Worm (Caenorhabditis elegans) whole organism, L3 larva: ENCODE results near the gene F48G7.12.

Experiments used
- ZK546.5 ChIP-seq: sonication (generic microtip); optimal IDR thresholded peaks from 2 replicates; lab custom pipeline; 2017; ENCODE audit warnings: missing biosample characterization, missing genetic modification characterization
- aly-2 ChIP-seq: fragments of 150-350 bp; optimal IDR thresholded peaks from 2 replicates; lab custom pipeline; 2014; ENCODE audit warnings: missing biosample characterization, missing genetic modification characterization
- ama-1 ChIP-seq: fragments of 150-350 bp; optimal IDR thresholded peaks from 2 replicates; lab custom pipeline; 2018
- ceh-16 ChIP-seq: sonication (generic microtip); optimal IDR thresholded peaks from 2 replicates; lab custom pipeline; 2017; ENCODE audit warnings: missing biosample characterization, missing genetic modification characterization
- ceh-28 ChIP-seq: fragments of 150-350 bp; optimal IDR thresholded peaks from 2 replicates; lab custom pipeline; 2014; ENCODE audit warnings: missing biosample characterization, missing genetic modification reagents, missing genetic modification characterization
- ceh-82 ChIP-seq: fragments of 150-350 bp; optimal IDR thresholded peaks from 2 replicates; lab custom pipeline; 2014; ENCODE audit warnings: missing biosample characterization, missing genetic modification characterization
- ceh-9 ChIP-seq: sonication (generic microtip); optimal IDR thresholded peaks from 2 replicates; lab custom pipeline; 2018; ENCODE audit warnings: missing biosample characterization, missing genetic modification characterization
- daf-12 ChIP-seq: fragments of 150-350 bp; optimal IDR thresholded peaks from 2 replicates; lab custom pipeline; 2014; ENCODE audit warnings: missing biosample characterization, missing genetic modification reagents, missing genetic modification characterization
- egl-27 ChIP-seq: sonication (generic microtip); optimal IDR thresholded peaks from 4 replicates; lab custom pipeline; 2017; ENCODE audit warnings: missing biosample characterization, missing genetic modification reagents, missing genetic modification characterization
- egl-5 ChIP-seq: fragments of 150-350 bp; optimal IDR thresholded peaks from 2 replicates; lab custom pipeline; 2017; ENCODE audit warnings: missing biosample characterization, missing genetic modification reagents, missing genetic modification characterization, inconsistent platforms
- elt-1 ChIP-seq: fragments of 150-350 bp; optimal IDR thresholded peaks from 2 replicates; lab custom pipeline; 2014; ENCODE audit warnings: missing biosample characterization, missing genetic modification characterization
- elt-2 ChIP-seq: sonication (generic microtip); optimal IDR thresholded peaks from 2 replicates; lab custom pipeline; 2016; ENCODE audit warnings: missing genetic modification reagents, mild to moderate bottlenecking, missing genetic modification characterization, missing compliant biosample characterization
- fkh-2 ChIP-seq: fragments of 150-350 bp; optimal IDR thresholded peaks from 2 replicates; lab custom pipeline; 2014; ENCODE audit warnings: missing biosample characterization, missing genetic modification reagents, missing genetic modification characterization
- fos-1 ChIP-seq: fragments of 150-350 bp; optimal IDR thresholded peaks from 2 replicates; lab custom pipeline; 2014; ENCODE audit warnings: missing biosample characterization, missing genetic modification characterization
- hmg-11 ChIP-seq: sonication (generic microtip); optimal IDR thresholded peaks from 2 replicates; lab custom pipeline; 2016; ENCODE audit warnings: missing genetic modification characterization, missing compliant biosample characterization
- jun-1 ChIP-seq: fragments of 150-350 bp; optimal IDR thresholded peaks from 2 replicates; lab custom pipeline; 2014; ENCODE audit warnings: missing biosample characterization, missing genetic modification reagents, missing genetic modification characterization
- lin-15B ChIP-seq: fragments of 150-350 bp; optimal IDR thresholded peaks from 2 replicates; lab custom pipeline; 2014; ENCODE audit warnings: missing biosample characterization, missing genetic modification characterization
- lin-39 ChIP-seq: fragments of 150-350 bp; optimal IDR thresholded peaks from 2 replicates; lab custom pipeline; 2018; ENCODE audit warnings: missing biosample characterization, missing genetic modification reagents, missing genetic modification characterization
- mdl-1 ChIP-seq: fragments of 150-350 bp; optimal IDR thresholded peaks from 2 replicates; lab custom pipeline; 2014; ENCODE audit warnings: missing biosample characterization, missing genetic modification characterization
- nfya-1 ChIP-seq: sonication (generic microtip); optimal IDR thresholded peaks from 2 replicates; lab custom pipeline; 2017; ENCODE audit warnings: missing genetic modification characterization, mild to moderate bottlenecking, missing compliant biosample characterization, antibody characterized with exemption, moderate library complexity; ENCODE audit not compliant: insufficient read depth
- nhr-11 ChIP-seq: fragments of 150-350 bp; optimal IDR thresholded peaks from 2 replicates; lab custom pipeline; 2014; ENCODE audit warnings: missing biosample characterization, missing genetic modification characterization
- nhr-23 ChIP-seq: fragments of 150-350 bp; optimal IDR thresholded peaks from 2 replicates; lab custom pipeline; 2014; ENCODE audit warnings: missing biosample characterization, missing genetic modification reagents, missing genetic modification characterization
- nhr-28 ChIP-seq: fragments of 150-350 bp; optimal IDR thresholded peaks from 2 replicates; lab custom pipeline; 2014; ENCODE audit warnings: missing biosample characterization, missing genetic modification characterization
- nhr-43 ChIP-seq: sonication (generic microtip); optimal IDR thresholded peaks from 2 replicates; lab custom pipeline; 2016; ENCODE audit warnings: mild to moderate bottlenecking, missing genetic modification characterization, missing compliant biosample characterization; ENCODE audit not compliant: poor library complexity, severe bottlenecking
- nhr-67 ChIP-seq: fragments of 150-350 bp; optimal IDR thresholded peaks from 2 replicates; lab custom pipeline; 2014; ENCODE audit warnings: missing biosample characterization, missing genetic modification characterization
- nhr-76 ChIP-seq: fragments of 150-350 bp; sonication (generic microtip); optimal IDR thresholded peaks from 5 replicates; lab custom pipeline; 2014; ENCODE audit warnings: missing biosample characterization, missing genetic modification characterization
- pha-4 ChIP-seq: fragments of 150-350 bp; optimal IDR thresholded peaks from 2 replicates; lab custom pipeline; 2014; ENCODE audit warnings: missing biosample characterization, missing genetic modification reagents, missing genetic modification characterization
- pqm-1 ChIP-seq: fragments of 150-350 bp; optimal IDR thresholded peaks from 2 replicates; lab custom pipeline; 2017; ENCODE audit warnings: missing biosample characterization, missing genetic modification characterization, inconsistent platforms
- skn-1 ChIP-seq: fragments of 150-350 bp; optimal IDR thresholded peaks from 2 replicates; lab custom pipeline; 2014; ENCODE audit warnings: missing biosample characterization, missing genetic modification characterization
- snpc-4 ChIP-seq: fragments of 150-350 bp; optimal IDR thresholded peaks from 2 replicates; lab custom pipeline; 2014; ENCODE audit warnings: missing biosample characterization, missing genetic modification characterization
- tbx-2 ChIP-seq: sonication (generic microtip); optimal IDR thresholded peaks from 2 replicates; lab custom pipeline; 2016; ENCODE audit warnings: mild to moderate bottlenecking, missing genetic modification characterization, missing compliant biosample characterization
- unc-39 ChIP-seq: sonication (generic microtip); optimal IDR thresholded peaks from 4 replicates; lab custom pipeline; 2017; ENCODE audit warnings: missing biosample characterization, missing genetic modification characterization
- unc-62 ChIP-seq: fragments of 150-350 bp; sonication (generic microtip); optimal IDR thresholded peaks from 4 replicates; lab custom pipeline; 2014; ENCODE audit warnings: missing biosample characterization, missing genetic modification reagents, missing genetic modification characterization
- zag-1 ChIP-seq: fragments of 150-350 bp; optimal IDR thresholded peaks from 2 replicates; lab custom pipeline; 2014; ENCODE audit warnings: missing biosample characterization, missing genetic modification characterization
- ztf-4 ChIP-seq: fragments of 150-350 bp; optimal IDR thresholded peaks from 2 replicates; lab custom pipeline; 2014; ENCODE audit warnings: missing biosample characterization, missing genetic modification characterization

Gene F48G7.12

DNA sequence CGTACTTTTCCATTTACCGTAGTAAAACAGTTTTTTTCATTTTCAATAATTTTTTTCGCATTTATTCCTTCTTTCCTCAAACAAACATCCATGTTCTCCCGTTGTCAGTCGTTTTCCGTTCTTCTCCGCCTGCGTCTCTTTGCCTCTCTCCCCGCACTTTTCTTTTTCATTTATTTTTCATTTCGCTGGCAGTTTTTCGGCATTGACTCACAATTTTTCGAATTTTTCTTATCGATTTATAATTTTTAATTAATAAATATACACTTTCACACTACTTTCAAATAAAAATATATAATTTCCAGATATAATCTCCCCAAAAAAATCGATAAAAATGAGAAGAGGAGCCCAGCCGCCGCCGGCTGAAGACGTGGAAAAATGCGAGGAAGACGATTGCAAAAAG is 41.4 kb upstream of the F48G7.12 start, which contains the start of gene H25P19.1:
H25P19.1 (plus strand) TSS at position 301 of the 400 bp plus-strand sequence.
- TF ChIP-seq zag-1 (tag; lab: Kevin White, UChicago), result no peak
- TF ChIP-seq nhr-11 (tag; lab: Kevin White, UChicago), result no peak
- no peak for TF ChIP-seq fkh-2 (tag; lab: Kevin White, UChicago)
- no peak for TF ChIP-seq ceh-28
- TF ChIP-seq ztf-4 (tag; lab: Kevin White, UChicago), result no peak
- no peak for TF ChIP-seq ceh-16 (tag; lab: Kevin White, UChicago)
- no peak for TF ChIP-seq hmg-11
- no peak for TF ChIP-seq nhr-67 (tag; lab: Kevin White, UChicago)
- no peak for TF ChIP-seq unc-39
- TF ChIP-seq aly-2 (tag; lab: Kevin White, UChicago), result no peak
- no peak for TF ChIP-seq mdl-1 (tag; lab: Kevin White, UChicago)
- no peak for TF ChIP-seq nhr-23 (tag; lab: Kevin White, UChicago)
- TF ChIP-seq daf-12 (tag; lab: Kevin White, UChicago), result no peak
- TF ChIP-seq nfya-1, result no peak
- no peak for TF ChIP-seq egl-27 (tag; lab: Kevin White, UChicago)
- TF ChIP-seq ceh-9 (tag; lab: Kevin White, UChicago), result no peak
- TF ChIP-seq jun-1 (tag; lab: Kevin White, UChicago), result no peak
- no peak for TF ChIP-seq skn-1
- TF ChIP-seq ama-1 (lab: Kevin White, UChicago), result no peak
- no peak for TF ChIP-seq elt-1 (tag; lab: Kevin White, UChicago)

- no peak for TF ChIP-seq ama-1 (lab: Kevin White, UChicago)
- no peak for TF ChIP-seq snpc-4 (tag; lab: Kevin White, UChicago)
- TF ChIP-seq ceh-82 (tag; lab: Kevin White, UChicago), result no peak
- TF ChIP-seq elt-2 (tag; lab: Kevin White, UChicago), result peak; percentile 66
- peak; percentile 44 for TF ChIP-seq pqm-1 (tag; lab: Kevin White, UChicago)
- no peak for TF ChIP-seq elt-1 (tag; lab: Kevin White, UChicago)
- TF ChIP-seq aly-2 (tag; lab: Kevin White, UChicago), result no peak
- TF ChIP-seq, all 47 proteins: peak for 2
Observed at ce11 chrV:683858-684257, 37.8 kb upstream of the F48G7.12 start, which contains the start of gene F31F4.1. Gene F31F4.1 (plus strand): TSS chrV:684060.

DNA sequence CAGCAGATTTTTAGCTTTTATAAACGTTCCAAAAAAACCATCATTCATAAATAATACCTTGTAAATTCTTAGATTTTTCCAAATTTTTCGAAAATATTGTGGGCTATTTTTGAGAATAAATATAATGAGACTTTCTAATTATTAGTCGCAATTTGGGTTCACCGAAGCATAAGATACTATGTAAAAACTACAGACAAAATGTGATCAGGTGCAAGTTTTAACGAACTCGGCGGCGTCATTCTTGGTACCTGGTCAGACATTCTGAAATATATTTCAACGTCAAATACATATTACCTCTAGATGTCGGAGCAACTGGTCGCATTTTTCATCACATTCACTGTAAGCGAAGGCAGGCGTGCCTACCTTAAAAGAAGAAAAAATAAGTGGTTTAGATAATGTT is 36.0 kb upstream of the F48G7.12 start, which contains the start of gene srx-23:
srx-23 (plus strand) TSS at position 301 of the 400 bp plus-strand sequence.
- TF ChIP-seq egl-27 (tag; lab: Kevin White, UChicago), result no peak
- TF ChIP-seq ceh-9 (tag; lab: Kevin White, UChicago), result no peak
- TF ChIP-seq nfya-1, result no peak
- no peak for TF ChIP-seq nhr-76
- no peak for TF ChIP-seq elt-2 (tag; lab: Kevin White, UChicago)
- TF ChIP-seq ama-1 (lab: Kevin White, UChicago), result no peak

DNA sequence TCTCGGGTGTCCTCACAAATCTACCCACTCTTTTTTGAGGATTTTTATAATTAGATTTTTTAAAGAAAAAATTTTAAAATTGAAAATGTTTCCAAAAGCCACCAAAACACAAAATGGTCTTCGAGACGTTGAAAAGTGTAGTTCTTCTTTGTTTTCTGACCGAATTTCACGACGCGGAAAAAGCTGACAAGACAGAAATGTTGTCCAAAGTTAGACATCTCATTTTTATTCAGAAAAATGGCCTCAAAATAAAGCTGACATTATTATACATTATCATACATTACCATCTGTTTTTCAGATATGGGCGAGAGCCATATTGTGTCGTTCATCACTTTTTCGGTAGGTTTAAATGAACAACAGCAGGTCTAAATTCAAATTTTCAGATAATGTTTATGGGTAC is 33.6 kb upstream of the F48G7.12 start, which contains the start of gene srx-22:
srx-22 (plus strand) TSS at position 301 of the 400 bp plus-strand sequence.
- TF ChIP-seq nfya-1 (no peak), lin-39 (tag; lab: Kevin White, UChicago) (no peak), lin-15B (no peak), fos-1 (tag; lab: Kevin White, UChicago) (no peak), pha-4 (tag; lab: Kevin White, UChicago) (no peak), daf-12 (tag; lab: Kevin White, UChicago) (no peak), egl-27 (tag; lab: Kevin White, UChicago) (no peak), nhr-28 (tag; lab: Kevin White, UChicago) (no peak), ztf-4 (tag; lab: Kevin White, UChicago) (no peak), unc-62 (GFP tag; lab: Kevin White, UChicago) (no peak), tbx-2 (tag; lab: Kevin White, UChicago) (no peak), nhr-11 (tag; lab: Kevin White, UChicago) (no peak), ZK546.5 (no peak), nhr-43 (tag; lab: Kevin White, UChicago) (no peak), egl-5 (tag; lab: Kevin White, UChicago) (no peak)
